Fruit fly (Drosophila melanogaster) whole organism, adult: Measurements from ENCODE around the gene CG32369.

Experiments used
- CG11617 ChIP-seq: fragments of 200-800 bp; sonication (Bioruptor generic); optimal IDR thresholded peaks from 2 replicates; lab custom pipeline; 2017; ENCODE audit warnings: mild to moderate bottlenecking, missing biosample characterization, missing genetic modification reagents, missing genetic modification characterization
- CG12768 ChIP-seq: fragments of 200-800 bp; sonication (Bioruptor generic); optimal IDR thresholded peaks from 2 replicates; lab custom pipeline; 2017; ENCODE audit warnings: missing biosample characterization, missing genetic modification characterization, mild to moderate bottlenecking, moderate library complexity, missing genetic modification reagents
- CG14711 ChIP-seq: fragments of 200-800 bp; sonication (Bioruptor generic); optimal IDR thresholded peaks from 2 replicates; lab custom pipeline; 2018; ENCODE audit warnings: missing biosample characterization, mild to moderate bottlenecking, missing genetic modification characterization, moderate library complexity
- CG1620 ChIP-seq: fragments of 200-800 bp; sonication (Bioruptor generic); optimal IDR thresholded peaks from 2 replicates; lab custom pipeline; 2016; ENCODE audit warnings: missing biosample characterization, missing genetic modification characterization
- CG33017 ChIP-seq: fragments of 200-800 bp; sonication (Bioruptor generic); optimal IDR thresholded peaks from 2 replicates; lab custom pipeline; 2018; ENCODE audit warnings: missing biosample characterization, mild to moderate bottlenecking, missing genetic modification characterization, moderate library complexity
- CG5204 ChIP-seq: fragments of 200-800 bp; sonication (Bioruptor generic); optimal IDR thresholded peaks from 2 replicates; lab custom pipeline; 2016; ENCODE audit warnings: missing biosample characterization, missing genetic modification characterization
- CG7045 ChIP-seq: fragments of 200-800 bp; sonication (Bioruptor generic); optimal IDR thresholded peaks from 2 replicates; lab custom pipeline; 2017; ENCODE audit warnings: missing biosample characterization, mild to moderate bottlenecking, missing genetic modification characterization
- CG7101 ChIP-seq: fragments of 200-800 bp; sonication (Bioruptor generic); optimal IDR thresholded peaks from 2 replicates; lab custom pipeline; 2018; ENCODE audit warnings: missing biosample characterization, mild to moderate bottlenecking, missing genetic modification characterization, moderate library complexity
- Clk ChIP-seq: fragments of 200-800 bp; sonication (Bioruptor generic); optimal IDR thresholded peaks from 2 replicates; lab custom pipeline; 2017; ENCODE audit warnings: missing biosample characterization, missing genetic modification characterization
- Crg-1 ChIP-seq: fragments of 200-800 bp; sonication (Bioruptor generic); optimal IDR thresholded peaks from 2 replicates; lab custom pipeline; 2016; ENCODE audit warnings: missing biosample characterization, missing genetic modification characterization
- Hr96 ChIP-seq: fragments of 200-800 bp; sonication (Bioruptor generic); optimal IDR thresholded peaks from 2 replicates; lab custom pipeline; 2016; ENCODE audit warnings: missing biosample characterization, missing genetic modification characterization
- Mnt ChIP-seq: fragments of 200-800 bp; sonication (Bioruptor generic); optimal IDR thresholded peaks from 2 replicates; lab custom pipeline; 2016; ENCODE audit warnings: missing biosample characterization, mild to moderate bottlenecking, missing genetic modification characterization
- bab1 ChIP-seq: fragments of 200-800 bp; sonication (Bioruptor generic); optimal IDR thresholded peaks from 3 replicates; lab custom pipeline; 2019; ENCODE audit warnings: missing biosample characterization, mild to moderate bottlenecking, missing genetic modification characterization, moderate library complexity
- cic ChIP-seq: fragments of 200-800 bp; sonication (Bioruptor generic); optimal IDR thresholded peaks from 2 replicates; lab custom pipeline; 2017; ENCODE audit warnings: missing biosample characterization, mild to moderate bottlenecking, missing genetic modification characterization, moderate library complexity
- cnc ChIP-seq, 2 experiments: fragments of >200 bp; optimal IDR thresholded peaks; 2 replicates each; lab custom pipeline; 2017
- kay ChIP-seq: fragments of 200-800 bp; sonication (Bioruptor generic); peaks from one replicate; lab custom pipeline; 2016; ENCODE audit warnings: missing biosample characterization, missing genetic modification characterization, borderline replicate concordance
- ovo ChIP-seq: fragments of 200-800 bp; sonication (Bioruptor generic); optimal IDR thresholded peaks from 2 replicates; lab custom pipeline; 2016; ENCODE audit warnings: missing biosample characterization, missing genetic modification characterization
- pad ChIP-seq: fragments of 200-800 bp; sonication (Bioruptor generic); optimal IDR thresholded peaks from 3 replicates; lab custom pipeline; 2017; ENCODE audit warnings: missing biosample characterization, missing genetic modification characterization, mild to moderate bottlenecking, moderate library complexity, missing genetic modification reagents
- tj ChIP-seq: fragments of 200-800 bp; sonication (Bioruptor generic); optimal IDR thresholded peaks from 3 replicates; lab custom pipeline; 2017; ENCODE audit warnings: missing biosample characterization, mild to moderate bottlenecking, missing genetic modification characterization, moderate library complexity
- toe ChIP-seq: fragments of 200-800 bp; sonication (Bioruptor generic); optimal IDR thresholded peaks from 2 replicates; lab custom pipeline; 2016; ENCODE audit warnings: missing biosample characterization, missing genetic modification characterization

Gene CG32369

dm6 chr3L:7809289-7810099, at the start of gene CG32369:
Gene CG32369, minus strand, starts transcription at chr3L:7809825.
- peak; percentile 97 for TF ChIP-seq kay (GFP tag; lab: Kevin White, UChicago)
- peak; percentile 53 for TF ChIP-seq Crg-1
- TF ChIP-seq CG7045 (GFP tag; lab: Kevin White, UChicago), result peak; percentile 73
- peak; percentile 86 for TF ChIP-seq CG12768
- peak; percentile 87 for TF ChIP-seq CG11617 (GFP tag; lab: Kevin White, UChicago)
- peak; percentile 61 for TF ChIP-seq CG33017
- TF ChIP-seq CG5204, result no peak
- TF ChIP-seq CG7101 (tag; lab: Kevin White, UChicago), result peak; percentile 49
- peak; percentile 87 for TF ChIP-seq Mnt (GFP tag; lab: Kevin White, UChicago)
- peak; percentile 87 for TF ChIP-seq cic (GFP tag; lab: Kevin White, UChicago)
- peak; percentile 81 for TF ChIP-seq tj (GFP tag; lab: Kevin White, UChicago)
- TF ChIP-seq cnc (optimal IDR thresholded peaks at IDR 0.05; lab: Kevin White, UChicago), result no peak
- no peak for TF ChIP-seq Hr96 (GFP tag; lab: Kevin White, UChicago)
- TF ChIP-seq bab1, result peak; percentile 40
- peak; percentile 50 for TF ChIP-seq CG1620 (GFP tag; lab: Kevin White, UChicago)
- peak; percentile 12 for TF ChIP-seq pad (GFP tag; lab: Kevin White, UChicago)
- TF ChIP-seq toe, result no peak
- peak; percentile 37 for TF ChIP-seq ovo
- peak; percentile 27 for TF ChIP-seq CG14711 (tag; lab: Kevin White, UChicago)
- peak; percentile 14 for TF ChIP-seq Clk

- TF ChIP-seq toe, result no peak
- TF ChIP-seq ovo, result no peak
- peak; percentile 70 for TF ChIP-seq kay (GFP tag; lab: Kevin White, UChicago)
- TF ChIP-seq CG1620 (GFP tag; lab: Kevin White, UChicago), result no peak
- TF ChIP-seq CG33017, result peak; percentile 6
- TF ChIP-seq CG12768, result no peak
- TF ChIP-seq Clk, result no peak
- TF ChIP-seq pad (GFP tag; lab: Kevin White, UChicago), result no peak
- no peak for TF ChIP-seq CG11617 (GFP tag; lab: Kevin White, UChicago)
- TF ChIP-seq Mnt (GFP tag; lab: Kevin White, UChicago), result peak; percentile 9
- TF ChIP-seq CG14711 (tag; lab: Kevin White, UChicago), result no peak
- peak; percentile 41 for TF ChIP-seq tj (GFP tag; lab: Kevin White, UChicago)
- peak; percentile 94 for TF ChIP-seq cic (GFP tag; lab: Kevin White, UChicago)
- no peak for TF ChIP-seq cnc (optimal IDR thresholded peaks at IDR 0.05; lab: Kevin White, UChicago)
- TF ChIP-seq CG7101 (tag; lab: Kevin White, UChicago), result no peak
- no peak for TF ChIP-seq Crg-1
- no peak for TF ChIP-seq CG5204
- TF ChIP-seq bab1, result no peak
- TF ChIP-seq Hr96 (GFP tag; lab: Kevin White, UChicago), result no peak
- peak; percentile 29 for TF ChIP-seq CG7045 (GFP tag; lab: Kevin White, UChicago)
Measured at dm6 chr3L:7858325-7859114, 48.9 kb upstream of the CG32369 start.

dm6 chr3L:7856626-7856937, 47.0 kb upstream of the CG32369 start:
- no peak for TF ChIP-seq CG14711 (tag; lab: Kevin White, UChicago)
- peak; percentile 51 for TF ChIP-seq ovo
- peak; percentile 53 for TF ChIP-seq CG5204

- TF ChIP-seq pad (GFP tag; lab: Kevin White, UChicago) (peak; percentile 75), CG1620 (GFP tag; lab: Kevin White, UChicago) (peak; percentile 59), Clk (peak; percentile 22), CG7045 (GFP tag; lab: Kevin White, UChicago) (peak; percentile 91), CG33017 (peak; percentile 92), cnc (optimal IDR thresholded peaks at IDR 0.05; lab: Kevin White, UChicago) (no peak), toe (peak; percentile 65), CG5204 (peak; percentile 75), cic (GFP tag; lab: Kevin White, UChicago) (peak; percentile 94), CG14711 (tag; lab: Kevin White, UChicago) (peak; percentile 92), Crg-1 (peak; percentile 41), CG12768 (peak; percentile 78), Mnt (GFP tag; lab: Kevin White, UChicago) (peak; percentile 77), CG11617 (GFP tag; lab: Kevin White, UChicago) (peak; percentile 96), ovo (peak; percentile 34), CG7101 (tag; lab: Kevin White, UChicago) (peak; percentile 94), tj (GFP tag; lab: Kevin White, UChicago) (peak; percentile 90), Hr96 (GFP tag; lab: Kevin White, UChicago) (peak; percentile 79), bab1 (no peak), kay (GFP tag; lab: Kevin White, UChicago) (peak; percentile 96)
Measured at dm6 chr3L:7855778-7856625, 46.4 kb upstream of the CG32369 start.

- no peak for TF ChIP-seq CG5204
- no peak for TF ChIP-seq CG12768
- no peak for TF ChIP-seq CG1620 (GFP tag; lab: Kevin White, UChicago)
- peak; percentile 95 for TF ChIP-seq kay (GFP tag; lab: Kevin White, UChicago)
- no peak for TF ChIP-seq toe
- no peak for TF ChIP-seq CG14711 (tag; lab: Kevin White, UChicago)
- peak; percentile 73 for TF ChIP-seq Mnt (GFP tag; lab: Kevin White, UChicago)
- no peak for TF ChIP-seq Hr96 (GFP tag; lab: Kevin White, UChicago)
- no peak for TF ChIP-seq Crg-1
- TF ChIP-seq pad (GFP tag; lab: Kevin White, UChicago), result no peak
- TF ChIP-seq CG7045 (GFP tag; lab: Kevin White, UChicago), result no peak
- TF ChIP-seq ovo, result no peak
Measured at dm6 chr3L:7855455-7855774, 45.8 kb upstream of the CG32369 start.
